Worm (Caenorhabditis elegans): ENCODE measurements around the gene C14A6.13.

DNA sequence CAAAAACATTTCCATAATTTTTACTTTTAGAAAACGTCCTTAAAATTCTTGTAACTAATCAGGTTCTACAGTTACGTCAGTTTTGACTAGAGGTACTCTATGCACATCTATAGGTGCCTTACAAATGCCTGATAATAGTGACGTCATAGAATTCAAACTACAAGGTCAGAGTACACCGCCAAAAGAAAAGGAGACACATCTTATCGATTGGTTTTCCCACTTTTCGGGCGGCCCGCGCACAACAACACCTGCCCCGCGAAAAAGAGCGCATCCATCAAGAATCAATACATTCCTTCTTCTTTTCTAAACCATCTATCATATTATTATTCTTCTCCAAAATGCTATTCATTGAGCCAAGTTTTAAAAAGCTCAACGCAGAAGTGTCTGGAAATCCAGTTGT, 18.5 kb upstream of the C14A6.13 start, which contains the start of gene C31G12.1:
- TF ChIP-seq nhr-12 (tag; optimal IDR thresholded peaks at IDR 0.05) (no peak), C04F5.9 (tag; optimal IDR thresholded peaks at IDR 0.05) (no peak), xbp-1 (tag; optimal IDR thresholded peaks at IDR 0.05) (no peak), elt-3 (tag; optimal IDR thresholded peaks at IDR 0.05) (no peak), unc-62 (GFP tag; optimal IDR thresholded peaks at IDR 0.05) (no peak), unc-30 (tag; optimal IDR thresholded peaks at IDR 0.05) (no peak), C34B4.2 (tag; optimal IDR thresholded peaks at IDR 0.05) (no peak), ces-1 (GFP tag; optimal IDR thresholded peaks at IDR 0.05) (no peak), mep-1 (tag; optimal IDR thresholded peaks at IDR 0.05) (no peak), ets-5 (GFP tag; IDR thresholded peaks at IDR 0.05) (no peak), lin-35 (GFP tag; optimal IDR thresholded peaks at IDR 0.05) (no peak), ama-1 (optimal IDR thresholded peaks at IDR 0.05) (no peak)
